Fruit fly (Drosophila melanogaster) whole organism, embryonic: Measurements from ENCODE around the gene BORCS5.
A peak's percentile ranks its signal among the peaks of the same experiment; 100 is the strongest.

Source experiments
- Abd-B ChIP-seq: fragments of 200-800 bp; sonication (Bioruptor generic); optimal IDR thresholded peaks from 2 replicates; lab custom pipeline; 2018; ENCODE audit warnings: missing biosample characterization, mild to moderate bottlenecking, missing genetic modification characterization, moderate library complexity
- B-H1 ChIP-seq: fragments of 200-800 bp; sonication (Bioruptor generic); IDR thresholded peaks from 3 replicates; pipeline ENCODE4 v1.3.6; 2022; ENCODE audit warnings: missing biosample characterization, missing genetic modification characterization
- CG11093 ChIP-seq: fragments of 200-800 bp; sonication (Bioruptor generic); IDR thresholded peaks from 3 replicates; pipeline ENCODE4 v1.3.6; 2022; ENCODE audit warnings: missing biosample characterization, missing genetic modification characterization
- CG12071 ChIP-seq: fragments of 200-800 bp; sonication (Bioruptor generic); optimal IDR thresholded peaks from 3 replicates; lab custom pipeline; 2018; ENCODE audit warnings: missing biosample characterization, mild to moderate bottlenecking, missing genetic modification characterization
- CG12744 ChIP-seq: fragments of 200-800 bp; sonication (Bioruptor generic); optimal IDR thresholded peaks from 2 replicates; lab custom pipeline; 2016; ENCODE audit warnings: missing biosample characterization, missing genetic modification characterization
- CG14667 ChIP-seq: fragments of 200-800 bp; sonication (Bioruptor generic); IDR thresholded peaks from 2 replicates; pipeline ENCODE4 v1.3.6; 2022; ENCODE audit warnings: missing biosample characterization, missing genetic modification characterization
- CG14860 ChIP-seq: fragments of 200-800 bp; sonication (Bioruptor generic); IDR thresholded peaks from 3 replicates; pipeline ENCODE4 v1.3.6; 2022; ENCODE audit warnings: missing biosample characterization, missing genetic modification characterization; ENCODE audit not compliant: partially characterized antibody
- CG15011 ChIP-seq: fragments of 200-800 bp; sonication (Bioruptor generic); optimal IDR thresholded peaks from 3 replicates; lab custom pipeline; 2018; ENCODE audit warnings: missing biosample characterization, mild to moderate bottlenecking, missing genetic modification characterization
- CG15073 ChIP-seq: fragments of 200-800 bp; sonication (Bioruptor generic); optimal IDR thresholded peaks from 2 replicates; lab custom pipeline; 2016; ENCODE audit warnings: missing biosample characterization, missing genetic modification characterization
- CG16813 ChIP-seq: fragments of 200-800 bp; sonication (Bioruptor generic); IDR thresholded peaks from 3 replicates; pipeline ENCODE4 v1.3.6; 2022; ENCODE audit warnings: missing biosample characterization, missing genetic modification characterization; ENCODE audit not compliant: partially characterized antibody
- CG18262 ChIP-seq: fragments of 200-800 bp; optimal IDR thresholded peaks from 3 replicates; lab custom pipeline; 2019; ENCODE audit warnings: missing biosample characterization, mild to moderate bottlenecking, missing genetic modification characterization, moderate library complexity
- CG30431 ChIP-seq: fragments of 200-800 bp; sonication (Bioruptor generic); optimal IDR thresholded peaks from 2 replicates; lab custom pipeline; 2017; ENCODE audit warnings: missing biosample characterization, missing genetic modification characterization
- CG32772 ChIP-seq: fragments of 200-800 bp; sonication (Bioruptor generic); IDR thresholded peaks from 2 replicates; pipeline ENCODE4 v1.3.6; 2022; ENCODE audit warnings: missing biosample characterization, missing genetic modification characterization
- CG34224 ChIP-seq: fragments of 200-800 bp; sonication (Bioruptor generic); IDR thresholded peaks from 3 replicates; pipeline ENCODE4 v1.3.6; 2022; ENCODE audit warnings: missing biosample characterization, missing genetic modification characterization; ENCODE audit not compliant: partially characterized antibody
- CG4820 ChIP-seq: fragments of 200-800 bp; sonication (Bioruptor generic); optimal IDR thresholded peaks from 3 replicates; lab custom pipeline; 2016; ENCODE audit warnings: missing biosample characterization, missing genetic modification characterization
- CG6654 ChIP-seq: fragments of 200-800 bp; sonication (Bioruptor generic); optimal IDR thresholded peaks from 2 replicates; lab custom pipeline; 2017; ENCODE audit warnings: missing biosample characterization, mild to moderate bottlenecking, missing genetic modification characterization
- CG8944 ChIP-seq: fragments of 200-800 bp; sonication (Bioruptor generic); optimal IDR thresholded peaks from 3 replicates; lab custom pipeline; 2016; ENCODE audit warnings: missing biosample characterization, missing genetic modification characterization
- CG9727 ChIP-seq: fragments of 200-800 bp; sonication (Bioruptor generic); optimal IDR thresholded peaks from 3 replicates; lab custom pipeline; 2017; ENCODE audit warnings: missing biosample characterization, mild to moderate bottlenecking, missing genetic modification characterization
- CG9876 ChIP-seq: fragments of 200-800 bp; sonication (Bioruptor generic); optimal IDR thresholded peaks from 2 replicates; lab custom pipeline; 2016; ENCODE audit warnings: missing biosample characterization, missing genetic modification characterization
- CTCF ChIP-seq: fragments of 200-800 bp; sonication (Bioruptor generic); optimal IDR thresholded peaks from 2 replicates; lab custom pipeline; 2017; ENCODE audit warnings: missing biosample characterization, mild to moderate bottlenecking, missing genetic modification characterization, moderate library complexity
- Chrac-16 ChIP-seq: fragments of 200-800 bp; sonication (Bioruptor generic); optimal IDR thresholded peaks from 3 replicates; lab custom pipeline; 2016; ENCODE audit warnings: missing biosample characterization, missing genetic modification characterization
- Dfd ChIP-seq, 2 experiments: fragments of >200 bp; optimal IDR thresholded peaks; 2 replicates each; lab custom pipeline; 2017; ENCODE audit warnings: missing biosample characterization in 2 of 2, missing genetic modification characterization in 2 of 2
- Dip3 ChIP-seq: fragments of 200-800 bp; sonication (Bioruptor generic); optimal IDR thresholded peaks from 3 replicates; lab custom pipeline; 2016; ENCODE audit warnings: missing biosample characterization, missing genetic modification characterization
- E2f2 ChIP-seq: fragments of 200-800 bp; sonication (Bioruptor generic); IDR thresholded peaks from 2 replicates; pipeline ENCODE4 v1.3.6; 2022; ENCODE audit warnings: missing biosample characterization, missing genetic modification characterization
- Gug ChIP-seq: fragments of 200-800 bp; sonication (Bioruptor generic); IDR thresholded peaks from 4 replicates; pipeline ENCODE4 v1.3.6; 2022; ENCODE audit warnings: missing biosample characterization, missing genetic modification characterization
- H2.0 ChIP-seq: fragments of 200-800 bp; sonication (Bioruptor generic); IDR thresholded peaks from 2 replicates; pipeline ENCODE4 v1.3.6; 2022; ENCODE audit warnings: missing biosample characterization, missing genetic modification characterization
- HLH54F ChIP-seq: fragments of 200-800 bp; sonication (Bioruptor generic); optimal IDR thresholded peaks from 3 replicates; lab custom pipeline; 2016; ENCODE audit warnings: missing biosample characterization, missing genetic modification characterization
- Hey ChIP-seq: fragments of 200-800 bp; sonication (Bioruptor generic); optimal IDR thresholded peaks from 3 replicates; lab custom pipeline; 2018; ENCODE audit warnings: missing biosample characterization, mild to moderate bottlenecking, missing genetic modification characterization
- Kr ChIP-seq: fragments of 200-800 bp; sonication (Bioruptor generic); optimal IDR thresholded peaks from 2 replicates; lab custom pipeline; 2017; ENCODE audit warnings: missing biosample characterization, mild to moderate bottlenecking, missing genetic modification characterization
- Mrtf ChIP-seq: fragments of 200-800 bp; sonication (Bioruptor generic); IDR thresholded peaks from 3 replicates; pipeline ENCODE4 v1.3.6; 2022; ENCODE audit warnings: missing biosample characterization, missing genetic modification characterization
- Ssrp ChIP-seq: fragments of 200-800 bp; sonication (Bioruptor generic); optimal IDR thresholded peaks from 2 replicates; lab custom pipeline; 2018; ENCODE audit warnings: missing biosample characterization, mild to moderate bottlenecking, missing genetic modification characterization, moderate library complexity
- amos ChIP-seq: fragments of 200-800 bp; sonication (Bioruptor generic); IDR thresholded peaks from 2 replicates; pipeline ENCODE4 v1.3.6; 2022; ENCODE audit warnings: missing biosample characterization, missing genetic modification characterization; ENCODE audit not compliant: partially characterized antibody
- ap ChIP-seq: fragments of 200-800 bp; sonication (Bioruptor generic); IDR thresholded peaks from 2 replicates; pipeline ENCODE4 v1.3.6; 2022; ENCODE audit warnings: missing biosample characterization, missing genetic modification characterization
- az2 ChIP-seq: fragments of 200-800 bp; sonication (Bioruptor generic); optimal IDR thresholded peaks from 3 replicates; lab custom pipeline; 2016; ENCODE audit warnings: missing biosample characterization, missing genetic modification characterization
- bowl ChIP-seq: fragments of 200-800 bp; sonication (Bioruptor generic); IDR thresholded peaks from 2 replicates; pipeline ENCODE4 v1.3.6; 2022; ENCODE audit warnings: missing biosample characterization, missing genetic modification characterization
- bsh ChIP-seq, 2 experiments: fragments of 200-800 bp; sonication (Bioruptor generic); optimal IDR thresholded peaks; 2 replicates each; lab custom pipeline; 2017 to 2018; ENCODE audit warnings: mild to moderate bottlenecking in 2 of 2, missing biosample characterization in 2 of 2, missing genetic modification characterization in 2 of 2, moderate library complexity in 1 of 2
- cas ChIP-seq: fragments of 200-800 bp; sonication (Bioruptor generic); IDR thresholded peaks from 2 replicates; pipeline ENCODE4 v1.3.6; 2022; ENCODE audit warnings: missing biosample characterization, missing genetic modification characterization
- cg ChIP-seq: fragments of 200-800 bp; sonication (Bioruptor generic); optimal IDR thresholded peaks from 3 replicates; lab custom pipeline; 2019; ENCODE audit warnings: missing biosample characterization, mild to moderate bottlenecking, missing genetic modification characterization, moderate library complexity
- exex ChIP-seq: fragments of 200-800 bp; sonication (Bioruptor generic); optimal IDR thresholded peaks from 4 replicates; lab custom pipeline; 2018; ENCODE audit warnings: missing biosample characterization, mild to moderate bottlenecking, missing genetic modification characterization, moderate library complexity
- eyg ChIP-seq: fragments of 200-800 bp; sonication (Bioruptor generic); optimal IDR thresholded peaks from 3 replicates; lab custom pipeline; 2016; ENCODE audit warnings: missing biosample characterization, missing genetic modification characterization
- fru ChIP-seq: fragments of >200 bp; optimal IDR thresholded peaks from 2 replicates; lab custom pipeline; 2017
- gce ChIP-seq: fragments of 200-800 bp; sonication (Bioruptor generic); IDR thresholded peaks from 3 replicates; pipeline ENCODE4 v1.3.6; 2022; ENCODE audit warnings: missing biosample characterization, missing genetic modification characterization
- jumu ChIP-seq: fragments of 200-800 bp; sonication (Bioruptor generic); optimal IDR thresholded peaks from 3 replicates; lab custom pipeline; 2016; ENCODE audit warnings: missing biosample characterization, missing genetic modification characterization
- lbe ChIP-seq: fragments of 200-800 bp; sonication (Bioruptor generic); optimal IDR thresholded peaks from 2 replicates; lab custom pipeline; 2016; ENCODE audit warnings: missing biosample characterization, mild to moderate bottlenecking, missing genetic modification characterization
- odd ChIP-seq: fragments of 200-800 bp; sonication (Bioruptor generic); optimal IDR thresholded peaks from 2 replicates; lab custom pipeline; 2017; ENCODE audit warnings: missing biosample characterization, mild to moderate bottlenecking, missing genetic modification characterization
- seq ChIP-seq: fragments of 200-800 bp; sonication (Bioruptor generic); IDR thresholded peaks from 2 replicates; pipeline ENCODE4 v1.3.6; 2022; ENCODE audit warnings: missing biosample characterization, missing genetic modification characterization
- sim ChIP-seq: fragments of 200-800 bp; sonication (Bioruptor generic); IDR thresholded peaks from 2 replicates; pipeline ENCODE4 v1.3.6; 2022; ENCODE audit warnings: missing biosample characterization, missing genetic modification characterization
- sima ChIP-seq: fragments of 200-800 bp; sonication (Bioruptor generic); optimal IDR thresholded peaks from 2 replicates; lab custom pipeline; 2016; ENCODE audit warnings: missing biosample characterization, missing genetic modification characterization
- slbo ChIP-seq: fragments of 200-800 bp; sonication (Bioruptor generic); IDR thresholded peaks from 2 replicates; pipeline ENCODE4 v1.3.6; 2022; ENCODE audit warnings: missing biosample characterization, missing genetic modification characterization
- tx ChIP-seq: fragments of 200-800 bp; sonication (Bioruptor generic); optimal IDR thresholded peaks from 2 replicates; lab custom pipeline; 2016; ENCODE audit warnings: missing biosample characterization, missing genetic modification characterization
- unc-4 ChIP-seq: fragments of 200-800 bp; sonication (Bioruptor generic); IDR thresholded peaks from 2 replicates; pipeline ENCODE4 v1.3.6; 2022; ENCODE audit warnings: missing biosample characterization, missing genetic modification characterization; ENCODE audit not compliant: partially characterized antibody
- wek ChIP-seq: fragments of 200-800 bp; sonication (Bioruptor generic); optimal IDR thresholded peaks from 3 replicates; lab custom pipeline; 2018; ENCODE audit warnings: missing biosample characterization, mild to moderate bottlenecking, missing genetic modification characterization, moderate library complexity

The BORCS5 gene

dm6 chrX:11915154-11915593 is 42.6 kb upstream of the BORCS5 start (continued):
- peak; percentile 88 for TF ChIP-seq odd (GFP tag; lab: Kevin White, UChicago)
- TF ChIP-seq CG9727 (GFP tag; lab: Kevin White, UChicago): peak; percentile 94
- no peak for TF ChIP-seq unc-4 (GFP tag; lab: Robert Waterston, UW)
- TF ChIP-seq lbe (GFP tag; lab: Kevin White, UChicago): peak; percentile 65
- peak; percentile 35 for TF ChIP-seq Dip3 (GFP tag; lab: Kevin White, UChicago)
- TF ChIP-seq Kr: no peak
- no peak for TF ChIP-seq CG34224
- TF ChIP-seq Gug (GFP tag; lab: Robert Waterston, UW): peak; percentile 67
- TF ChIP-seq wek (GFP tag; lab: Kevin White, UChicago): peak; percentile 15
- peak; percentile 63 to 90 for TF ChIP-seq bsh (GFP tag; optimal IDR thresholded peaks at IDR 0.05; lab: Kevin White, UChicago)
- no peak for TF ChIP-seq cg (GFP tag; lab: Kevin White, UChicago)
- TF ChIP-seq slbo (GFP tag; lab: Robert Waterston, UW): peak; percentile 74
- TF ChIP-seq CG15011 (GFP tag; lab: Kevin White, UChicago): peak; percentile 77
- no peak for TF ChIP-seq CG12744
- TF ChIP-seq CG6654 (GFP tag; lab: Kevin White, UChicago): peak; percentile 66
- peak; percentile 67 for TF ChIP-seq exex
- peak; percentile 93 for TF ChIP-seq Ssrp (tag; lab: Kevin White, UChicago)
- TF ChIP-seq CG14667: peak; percentile 78
- TF ChIP-seq B-H1 (GFP tag; lab: Robert Waterston, UW): peak; percentile 82
- TF ChIP-seq Dfd (GFP tag; optimal IDR thresholded peaks at IDR 0.05; lab: Kevin White, UChicago): no peak
- peak; percentile 35 for TF ChIP-seq Hey (tag; lab: Kevin White, UChicago)
- no peak for TF ChIP-seq tx (GFP tag; lab: Kevin White, UChicago)
- TF ChIP-seq CG15073 (GFP tag; lab: Kevin White, UChicago): no peak
- TF ChIP-seq Abd-B (GFP tag; lab: Kevin White, UChicago): peak; percentile 92
- peak; percentile 61 for TF ChIP-seq CG12071 (GFP tag; lab: Kevin White, UChicago)
- peak; percentile 79 for TF ChIP-seq CG4820 (GFP tag; lab: Kevin White, UChicago)
- no peak for TF ChIP-seq HLH54F (GFP tag; lab: Kevin White, UChicago)
- TF ChIP-seq jumu (GFP tag; lab: Kevin White, UChicago): no peak
- peak; percentile 64; the same call in 1 of the 2 replicates for TF ChIP-seq cas
- peak; percentile 73 for TF ChIP-seq Chrac-16 (GFP tag; lab: Kevin White, UChicago)
- peak; percentile 28 for TF ChIP-seq CTCF
- no peak for TF ChIP-seq sima (GFP tag; lab: Kevin White, UChicago)
- TF ChIP-seq CG14860 (GFP tag; lab: Robert Waterston, UW): no peak
- TF ChIP-seq H2.0 (GFP tag; lab: Robert Waterston, UW): peak; percentile 76
- TF ChIP-seq CG9876 (GFP tag; lab: Kevin White, UChicago): no peak
- TF ChIP-seq CG32772 (GFP tag; lab: Robert Waterston, UW): peak; percentile 83
- TF ChIP-seq CG18262: peak; percentile 96
- TF ChIP-seq gce: peak; percentile 71; the same call in 2 of the 3 replicates
- TF ChIP-seq seq (GFP tag; lab: Robert Waterston, UW): peak; percentile 84
- peak; percentile 79 for TF ChIP-seq CG30431 (GFP tag; lab: Kevin White, UChicago)
- TF ChIP-seq eyg (GFP tag; lab: Kevin White, UChicago): no peak
- TF ChIP-seq amos (GFP tag; lab: Robert Waterston, UW): no peak
- peak; percentile 58; the same call in 1 of the 2 replicates for TF ChIP-seq bowl (GFP tag; lab: Robert Waterston, UW)
- TF ChIP-seq CG16813: no peak
- 0 out of 2 replicates have a peak, but pooled peaks have one; percentile 62 for TF ChIP-seq sim (GFP tag; lab: Robert Waterston, UW)
- TF ChIP-seq ap (GFP tag; lab: Robert Waterston, UW): peak; percentile 82
- TF ChIP-seq fru (lab: Kevin White, UChicago): no peak
- TF ChIP-seq CG8944: no peak
- TF ChIP-seq az2: peak; percentile 80
- TF ChIP-seq E2f2: peak; percentile 67
- TF ChIP-seq CG11093: peak; percentile 87
- peak; percentile 78; the same call in 2 of the 3 replicates for TF ChIP-seq Mrtf (GFP tag; lab: Robert Waterston, UW)
